Fruit fly (Drosophila melanogaster): ENCODE measurements around the gene Tim17a2.

DNA sequence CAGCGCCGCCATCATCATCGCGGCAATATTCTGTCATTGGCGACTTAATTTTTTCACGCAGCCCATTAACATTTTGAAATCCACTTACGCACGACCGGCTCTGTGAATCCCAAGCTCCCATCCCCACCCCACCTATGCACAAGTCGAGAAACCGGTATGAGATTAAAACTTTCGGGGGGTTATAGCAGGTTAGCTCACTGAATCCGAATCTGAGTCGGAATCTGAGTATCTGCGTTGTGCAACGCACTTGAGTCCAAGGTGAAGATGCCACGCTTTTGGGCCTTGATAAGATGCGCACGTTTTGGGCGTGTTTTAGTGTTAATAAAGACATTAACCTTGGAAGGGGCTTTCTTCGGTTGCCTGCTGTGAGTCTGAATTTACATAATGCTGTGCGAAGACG, 15.5 kb downstream of the Tim17a2 start:
- TF ChIP-seq CTCF (optimal IDR thresholded peaks at IDR 0.05) (no peak), CG8478 (optimal IDR thresholded peaks at IDR 0.05) (no peak)

Data from S2 (cell line).